Worm (Caenorhabditis elegans): Measurements from ENCODE around the gene F16G10.10.

F16G10.10 gene

ce11 chrII:2415439-2415838 is 24.7 kb upstream of the F16G10.10 start, which contains the start of gene fbxa-4:
fbxa-4 (minus strand) TSS chrII:2415531.
- TF ChIP-seq mep-1 (tag; optimal IDR thresholded peaks at IDR 0.05) (no peak), sem-2 (GFP tag; optimal IDR thresholded peaks at IDR 0.05) (no peak), elt-3 (tag; optimal IDR thresholded peaks at IDR 0.05) (no peak), elt-1 (tag; optimal IDR thresholded peaks at IDR 0.05; ENCODE audit: borderline replicate concordance, insufficient read depth) (no peak), flh-1 (GFP tag; optimal IDR thresholded peaks at IDR 0.05) (no peak), hlh-1 (tag; optimal IDR thresholded peaks at IDR 0.05) (no peak), ces-1 (GFP tag; optimal IDR thresholded peaks at IDR 0.05) (no peak), mls-2 (tag; optimal IDR thresholded peaks at IDR 0.05) (no peak), ham-2 (GFP tag; optimal IDR thresholded peaks at IDR 0.05) (no peak)

- TF ChIP-seq ceh-43 (GFP tag; optimal IDR thresholded peaks at IDR 0.05) (no peak), sptf-1 (tag; optimal IDR thresholded peaks at IDR 0.05) (no peak), ceh-83 (GFP tag; optimal IDR thresholded peaks at IDR 0.05) (no peak), tbx-8 (GFP tag; optimal IDR thresholded peaks at IDR 0.05) (no peak), blmp-1 (tag; optimal IDR thresholded peaks at IDR 0.05) (no peak), snpc-4 (tag; optimal IDR thresholded peaks at IDR 0.05) (no peak), mab-5 (tag; optimal IDR thresholded peaks at IDR 0.05) (no peak), cnd-1 (tag; optimal IDR thresholded peaks at IDR 0.05) (no peak), pha-4 (tag; optimal IDR thresholded peaks at IDR 0.05) (no peak), unc-62 (GFP tag; optimal IDR thresholded peaks at IDR 0.05) (no peak), elt-3 (tag; optimal IDR thresholded peaks at IDR 0.05) (no peak), mls-2 (tag; optimal IDR thresholded peaks at IDR 0.05) (no peak), lin-13 (tag; optimal IDR thresholded peaks at IDR 0.05) (no peak), drap-1 (GFP tag; optimal IDR thresholded peaks at IDR 0.05) (no peak), unc-39 (tag; optimal IDR thresholded peaks at IDR 0.05) (no peak)
Measured at ce11 chrII:2412649-2413048, 21.9 kb upstream of the F16G10.10 start, which contains the start of gene fbxa-182. fbxa-182 (minus strand) TSS chrII:2412749.

ce11 chrII:2411555-2411954 is 20.8 kb upstream of the F16G10.10 start:
- TF ChIP-seq ham-2 (GFP tag; optimal IDR thresholded peaks at IDR 0.05) = no peak
- no peak for TF ChIP-seq elt-3 (tag; optimal IDR thresholded peaks at IDR 0.05)
- no peak for TF ChIP-seq M03D4.4 (tag; optimal IDR thresholded peaks at IDR 0.05)
- TF ChIP-seq pha-4 (tag; optimal IDR thresholded peaks at IDR 0.05) = no peak
- no peak for TF ChIP-seq lsy-2 (tag; optimal IDR thresholded peaks at IDR 0.05)
- no peak for TF ChIP-seq tbx-8 (GFP tag; optimal IDR thresholded peaks at IDR 0.05)
- no peak for TF ChIP-seq unc-120 (tag; optimal IDR thresholded peaks at IDR 0.05; ENCODE audit: poor library complexity, severe bottlenecking)
- TF ChIP-seq ztf-11 (tag; optimal IDR thresholded peaks at IDR 0.05) = no peak
- no peak for TF ChIP-seq mep-1 (tag; optimal IDR thresholded peaks at IDR 0.05)
- TF ChIP-seq ceh-83 (GFP tag; optimal IDR thresholded peaks at IDR 0.05) = no peak
- no peak for TF ChIP-seq ceh-39 (tag; optimal IDR thresholded peaks at IDR 0.05)
- no peak for TF ChIP-seq lin-32 (GFP tag; optimal IDR thresholded peaks at IDR 0.05)
- TF ChIP-seq blmp-1 (tag; optimal IDR thresholded peaks at IDR 0.05) = no peak
- no peak for TF ChIP-seq nhr-76 (tag; optimal IDR thresholded peaks at IDR 0.05)
- no peak for TF ChIP-seq ceh-43 (GFP tag; optimal IDR thresholded peaks at IDR 0.05)

ce11 chrII:2411093-2411492 is 20.3 kb upstream of the F16G10.10 start:
- TF ChIP-seq M03D4.4 (tag; optimal IDR thresholded peaks at IDR 0.05) (no peak), bed-3 (GFP tag; optimal IDR thresholded peaks at IDR 0.05) (no peak), ces-1 (GFP tag; optimal IDR thresholded peaks at IDR 0.05) (no peak), sptf-1 (tag; optimal IDR thresholded peaks at IDR 0.05) (no peak), cnd-1 (tag; optimal IDR thresholded peaks at IDR 0.05) (no peak), nhr-28 (tag; optimal IDR thresholded peaks at IDR 0.05) (no peak), nhr-12 (tag; optimal IDR thresholded peaks at IDR 0.05) (no peak), blmp-1 (tag; optimal IDR thresholded peaks at IDR 0.05) (no peak), zip-8 (tag; optimal IDR thresholded peaks at IDR 0.05) (no peak)

ce11 chrII:2403984-2404383 is 13.2 kb upstream of the F16G10.10 start, which contains the start of gene F16G10.1:
F16G10.1 (plus strand) TSS chrII:2404284.
- TF ChIP-seq nhr-237 (tag; optimal IDR thresholded peaks at IDR 0.05) (no peak), bed-3 (GFP tag; optimal IDR thresholded peaks at IDR 0.05) (no peak), nhr-28 (tag; optimal IDR thresholded peaks at IDR 0.05) (no peak), ztf-11 (tag; optimal IDR thresholded peaks at IDR 0.05) (no peak), sem-2 (GFP tag; optimal IDR thresholded peaks at IDR 0.05) (no peak), ceh-39 (tag; optimal IDR thresholded peaks at IDR 0.05) (no peak), M03D4.4 (tag; optimal IDR thresholded peaks at IDR 0.05) (no peak), elt-1 (tag; optimal IDR thresholded peaks at IDR 0.05; ENCODE audit: borderline replicate concordance, insufficient read depth) (no peak)

Measured in whole organism, mixed stage, embryonic.